Fruit fly (Drosophila melanogaster) whole organism, adult: ENCODE data around the gene whe.

ENCODE experiments used
- CG11617 ChIP-seq: fragments of 200-800 bp; sonication (Bioruptor generic); optimal IDR thresholded peaks from 2 replicates; lab custom pipeline; 2017; ENCODE audit warnings: mild to moderate bottlenecking, missing biosample characterization, missing genetic modification reagents, missing genetic modification characterization
- CG12768 ChIP-seq: fragments of 200-800 bp; sonication (Bioruptor generic); optimal IDR thresholded peaks from 2 replicates; lab custom pipeline; 2017; ENCODE audit warnings: missing biosample characterization, missing genetic modification characterization, mild to moderate bottlenecking, moderate library complexity, missing genetic modification reagents
- CG14711 ChIP-seq: fragments of 200-800 bp; sonication (Bioruptor generic); optimal IDR thresholded peaks from 2 replicates; lab custom pipeline; 2018; ENCODE audit warnings: missing biosample characterization, mild to moderate bottlenecking, missing genetic modification characterization, moderate library complexity
- CG1620 ChIP-seq: fragments of 200-800 bp; sonication (Bioruptor generic); optimal IDR thresholded peaks from 2 replicates; lab custom pipeline; 2016; ENCODE audit warnings: missing biosample characterization, missing genetic modification characterization
- CG33017 ChIP-seq: fragments of 200-800 bp; sonication (Bioruptor generic); optimal IDR thresholded peaks from 2 replicates; lab custom pipeline; 2018; ENCODE audit warnings: missing biosample characterization, mild to moderate bottlenecking, missing genetic modification characterization, moderate library complexity
- CG5204 ChIP-seq: fragments of 200-800 bp; sonication (Bioruptor generic); optimal IDR thresholded peaks from 2 replicates; lab custom pipeline; 2016; ENCODE audit warnings: missing biosample characterization, missing genetic modification characterization
- CG7045 ChIP-seq: fragments of 200-800 bp; sonication (Bioruptor generic); optimal IDR thresholded peaks from 2 replicates; lab custom pipeline; 2017; ENCODE audit warnings: missing biosample characterization, mild to moderate bottlenecking, missing genetic modification characterization
- CG7101 ChIP-seq: fragments of 200-800 bp; sonication (Bioruptor generic); optimal IDR thresholded peaks from 2 replicates; lab custom pipeline; 2018; ENCODE audit warnings: missing biosample characterization, mild to moderate bottlenecking, missing genetic modification characterization, moderate library complexity
- Clk ChIP-seq: fragments of 200-800 bp; sonication (Bioruptor generic); optimal IDR thresholded peaks from 2 replicates; lab custom pipeline; 2017; ENCODE audit warnings: missing biosample characterization, missing genetic modification characterization
- Crg-1 ChIP-seq: fragments of 200-800 bp; sonication (Bioruptor generic); optimal IDR thresholded peaks from 2 replicates; lab custom pipeline; 2016; ENCODE audit warnings: missing biosample characterization, missing genetic modification characterization
- Hr96 ChIP-seq: fragments of 200-800 bp; sonication (Bioruptor generic); optimal IDR thresholded peaks from 2 replicates; lab custom pipeline; 2016; ENCODE audit warnings: missing biosample characterization, missing genetic modification characterization
- Mnt ChIP-seq: fragments of 200-800 bp; sonication (Bioruptor generic); optimal IDR thresholded peaks from 2 replicates; lab custom pipeline; 2016; ENCODE audit warnings: missing biosample characterization, mild to moderate bottlenecking, missing genetic modification characterization
- bab1 ChIP-seq: fragments of 200-800 bp; sonication (Bioruptor generic); optimal IDR thresholded peaks from 3 replicates; lab custom pipeline; 2019; ENCODE audit warnings: missing biosample characterization, mild to moderate bottlenecking, missing genetic modification characterization, moderate library complexity
- cic ChIP-seq: fragments of 200-800 bp; sonication (Bioruptor generic); optimal IDR thresholded peaks from 2 replicates; lab custom pipeline; 2017; ENCODE audit warnings: missing biosample characterization, mild to moderate bottlenecking, missing genetic modification characterization, moderate library complexity
- cnc ChIP-seq, 2 experiments: fragments of >200 bp; optimal IDR thresholded peaks; 2 replicates each; lab custom pipeline; 2017
- kay ChIP-seq: fragments of 200-800 bp; sonication (Bioruptor generic); peaks from one replicate; lab custom pipeline; 2016; ENCODE audit warnings: missing biosample characterization, missing genetic modification characterization, borderline replicate concordance
- ovo ChIP-seq: fragments of 200-800 bp; sonication (Bioruptor generic); optimal IDR thresholded peaks from 2 replicates; lab custom pipeline; 2016; ENCODE audit warnings: missing biosample characterization, missing genetic modification characterization
- pad ChIP-seq: fragments of 200-800 bp; sonication (Bioruptor generic); optimal IDR thresholded peaks from 3 replicates; lab custom pipeline; 2017; ENCODE audit warnings: missing biosample characterization, missing genetic modification characterization, mild to moderate bottlenecking, moderate library complexity, missing genetic modification reagents
- tj ChIP-seq: fragments of 200-800 bp; sonication (Bioruptor generic); optimal IDR thresholded peaks from 3 replicates; lab custom pipeline; 2017; ENCODE audit warnings: missing biosample characterization, mild to moderate bottlenecking, missing genetic modification characterization, moderate library complexity
- toe ChIP-seq: fragments of 200-800 bp; sonication (Bioruptor generic); optimal IDR thresholded peaks from 2 replicates; lab custom pipeline; 2016; ENCODE audit warnings: missing biosample characterization, missing genetic modification characterization

The whe gene

DNA sequence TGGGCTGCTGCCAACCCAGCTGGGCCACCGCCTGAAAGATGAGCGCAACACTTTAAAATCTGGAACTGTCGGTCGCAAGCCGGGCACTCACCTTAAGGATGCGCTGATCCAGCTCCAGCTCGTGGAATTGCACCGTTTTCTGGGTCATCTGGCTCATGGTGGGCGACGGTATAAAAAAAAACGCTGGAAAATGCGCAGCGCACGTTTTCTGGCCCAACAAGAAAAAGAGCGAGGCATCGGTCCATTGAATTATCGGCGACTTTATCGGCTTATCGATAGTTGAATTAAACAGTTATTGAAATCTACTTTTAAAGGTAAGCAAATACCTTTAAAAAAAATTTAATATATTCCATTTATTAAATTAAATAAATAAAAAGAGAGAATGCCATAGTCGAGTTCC lies 14.9 kb downstream of the whe start, which contains the start of gene Ddx56:
Gene Ddx56 (minus strand): TSS at position 252 of the 400 bp plus-strand sequence.
- TF ChIP-seq toe (GFP tag; lab: Kevin White, UChicago): no peak
- peak; percentile 54 for TF ChIP-seq Mnt (GFP tag; lab: Kevin White, UChicago)
- TF ChIP-seq CG33017 (tag; lab: Kevin White, UChicago): no peak

DNA sequence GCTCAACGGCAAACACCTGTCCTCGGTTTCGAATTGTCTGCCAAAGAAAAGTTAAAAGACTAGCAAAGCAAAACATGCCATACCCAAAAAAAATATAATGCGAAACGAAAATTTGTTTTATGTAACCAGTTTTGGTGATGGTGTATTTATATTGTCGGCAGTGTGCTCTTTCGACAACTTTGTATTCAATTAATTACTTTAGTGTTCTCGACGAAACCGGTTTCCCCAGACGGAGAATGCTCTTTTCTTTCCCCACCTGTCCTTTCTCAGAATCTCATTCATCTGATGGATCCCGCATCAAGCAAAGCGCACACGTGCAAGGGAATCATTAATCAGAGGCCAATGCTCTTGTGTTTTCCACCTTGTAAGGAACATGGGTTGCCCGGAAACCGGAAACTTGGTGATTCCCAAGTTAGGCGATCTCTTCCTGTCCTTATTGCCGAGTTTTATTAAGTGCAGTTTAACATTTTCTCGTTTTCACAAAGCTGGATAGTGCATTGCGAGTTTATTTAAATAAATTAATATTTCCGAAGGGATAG lies 24.2 kb downstream of the whe start:
- TF ChIP-seq bab1 (GFP tag; lab: Kevin White, UChicago) (no peak), ovo (GFP tag; lab: Kevin White, UChicago) (no peak), kay (GFP tag; lab: Kevin White, UChicago) (no peak), CG5204 (GFP tag; lab: Kevin White, UChicago) (no peak), Clk (GFP tag; lab: Kevin White, UChicago) (no peak), Hr96 (GFP tag; lab: Kevin White, UChicago) (no peak), CG7101 (tag; lab: Kevin White, UChicago) (no peak), CG12768 (GFP tag; lab: Kevin White, UChicago) (no peak), cic (GFP tag; lab: Kevin White, UChicago) (no peak), Crg-1 (no peak), pad (no peak), Mnt (GFP tag; lab: Kevin White, UChicago) (no peak), tj (GFP tag; lab: Kevin White, UChicago) (no peak), toe (GFP tag; lab: Kevin White, UChicago) (no peak), CG14711 (tag; lab: Kevin White, UChicago) (no peak), cnc (optimal IDR thresholded peaks at IDR 0.05; lab: Kevin White, UChicago) (no peak), CG1620 (no peak)

- TF ChIP-seq kay (GFP tag; lab: Kevin White, UChicago) (no peak), CG12768 (GFP tag; lab: Kevin White, UChicago) (no peak), Clk (GFP tag; lab: Kevin White, UChicago) (no peak), Mnt (GFP tag; lab: Kevin White, UChicago) (peak; percentile 17), CG14711 (tag; lab: Kevin White, UChicago) (peak; percentile 55), CG7101 (tag; lab: Kevin White, UChicago) (peak; percentile 35), tj (GFP tag; lab: Kevin White, UChicago) (peak; percentile 16), pad (no peak), ovo (GFP tag; lab: Kevin White, UChicago) (no peak), bab1 (GFP tag; lab: Kevin White, UChicago) (peak; percentile 84), cic (GFP tag; lab: Kevin White, UChicago) (no peak), CG7045 (GFP tag; lab: Kevin White, UChicago) (no peak), Crg-1 (peak; percentile 1), toe (GFP tag; lab: Kevin White, UChicago) (no peak), CG5204 (GFP tag; lab: Kevin White, UChicago) (no peak), Hr96 (GFP tag; lab: Kevin White, UChicago) (no peak), cnc (optimal IDR thresholded peaks at IDR 0.05; lab: Kevin White, UChicago) (no peak), CG33017 (tag; lab: Kevin White, UChicago) (peak; percentile 26), CG1620 (no peak), CG11617 (GFP tag; lab: Kevin White, UChicago) (no peak)
These were observed 27.0 kb downstream of the whe start for dm6 chrX:21375595-21376047.

- peak; percentile 44 for TF ChIP-seq cic (GFP tag; lab: Kevin White, UChicago)
- TF ChIP-seq CG1620: peak; percentile 83
- TF ChIP-seq Crg-1: peak; percentile 72
- TF ChIP-seq tj (GFP tag; lab: Kevin White, UChicago): no peak
- peak; percentile 52 for TF ChIP-seq CG14711 (tag; lab: Kevin White, UChicago)
- TF ChIP-seq CG7045 (GFP tag; lab: Kevin White, UChicago): no peak
- peak; percentile 40 for TF ChIP-seq Clk (GFP tag; lab: Kevin White, UChicago)
- peak; percentile 84 for TF ChIP-seq pad
- peak; percentile 51 for TF ChIP-seq kay (GFP tag; lab: Kevin White, UChicago)
- TF ChIP-seq CG5204 (GFP tag; lab: Kevin White, UChicago): peak; percentile 8
- TF ChIP-seq Mnt (GFP tag; lab: Kevin White, UChicago): peak; percentile 83
- TF ChIP-seq Hr96 (GFP tag; lab: Kevin White, UChicago): peak; percentile 77
- no peak for TF ChIP-seq CG33017 (tag; lab: Kevin White, UChicago)
- TF ChIP-seq CG11617 (GFP tag; lab: Kevin White, UChicago): no peak
- TF ChIP-seq ovo (GFP tag; lab: Kevin White, UChicago): peak; percentile 55
- peak; percentile 73 for TF ChIP-seq CG7101 (tag; lab: Kevin White, UChicago)
- TF ChIP-seq CG12768 (GFP tag; lab: Kevin White, UChicago): peak; percentile 36
- TF ChIP-seq toe (GFP tag; lab: Kevin White, UChicago): peak; percentile 17
- TF ChIP-seq bab1 (GFP tag; lab: Kevin White, UChicago): no peak
- TF ChIP-seq cnc (optimal IDR thresholded peaks at IDR 0.05; lab: Kevin White, UChicago): no peak
These were observed 28.7 kb downstream of the whe start, which contains the start of gene slgA for dm6 chrX:21373659-21374426. TSS of gene slgA (plus strand) at chrX:21374002.
